ENCODE assay signal across 1 worm cellular context in the genomic region with DNA sequence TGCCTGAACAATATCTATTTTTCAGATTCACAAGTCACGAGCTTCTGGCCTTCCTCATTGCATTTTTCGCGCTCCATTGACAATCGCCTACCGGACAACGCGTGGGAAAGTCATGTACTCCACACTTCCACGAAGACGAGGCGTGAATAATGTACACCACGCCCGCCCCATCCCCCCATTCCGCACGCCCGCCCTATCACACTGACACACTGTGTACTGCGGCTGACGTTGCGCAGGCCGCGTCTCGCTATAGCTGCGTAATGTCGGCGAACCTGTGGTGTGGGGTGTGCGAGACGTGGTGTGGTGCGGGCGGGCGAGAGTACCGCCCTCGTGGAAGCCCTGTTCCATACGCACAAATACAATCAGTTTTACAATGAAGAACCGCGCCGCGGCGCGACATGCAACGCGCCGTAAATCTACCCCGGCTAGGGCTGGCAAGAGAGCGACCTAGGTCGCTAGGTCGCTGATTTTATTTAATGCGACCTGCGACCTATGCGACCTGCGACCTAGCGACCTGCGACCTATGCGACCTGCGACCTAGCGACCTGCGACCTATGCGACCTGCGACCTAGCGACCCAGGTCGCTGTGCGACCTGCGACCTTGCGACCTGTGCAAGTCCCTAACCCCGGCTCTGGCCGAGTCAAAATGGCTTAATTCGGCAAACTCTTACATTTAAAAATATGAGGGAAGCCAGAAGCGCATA.
TF ChIP-seq lines count a peak whose summit lies in the region.

No protein-coding gene starts in this region.

TF ChIP-seq in whole organism, L4 larva, 104 proteins besides CTCF, POLR2A, EP300 and RAD21 (continued from another document):
- TF ChIP-seq unc-39 (tag; optimal IDR thresholded peaks at IDR 0.05; lab: Kevin White, UChicago) = no peak
- no peak for TF ChIP-seq Y105C5A.15 (GFP tag; IDR thresholded peaks at IDR 0.05; lab: Robert Waterston, UW)
- TF ChIP-seq fos-1 (tag; optimal IDR thresholded peaks at IDR 0.05; lab: Kevin White, UChicago) = no peak
